Worm (Caenorhabditis elegans) whole organism, mixed stage, embryonic: ENCODE results near the gene F40G12.6.

Experiments used
- lsy-2 ChIP-seq: fragments of 150-350 bp; optimal IDR thresholded peaks from 2 replicates; lab custom pipeline; 2014; ENCODE audit warnings: missing biosample characterization, missing genetic modification characterization
- mab-5 ChIP-seq: fragments of 150-350 bp; optimal IDR thresholded peaks from 2 replicates; lab custom pipeline; 2014; ENCODE audit warnings: missing biosample characterization, missing genetic modification characterization
- nhr-12 ChIP-seq: fragments of 150-350 bp; optimal IDR thresholded peaks from 2 replicates; lab custom pipeline; 2014; ENCODE audit warnings: missing biosample characterization, missing genetic modification characterization
- nhr-76 ChIP-seq: sonication (generic microtip); optimal IDR thresholded peaks from 2 replicates; lab custom pipeline; 2017; ENCODE audit warnings: missing biosample characterization, missing genetic modification characterization
- pha-4 ChIP-seq: fragments of 150-350 bp; optimal IDR thresholded peaks from 2 replicates; lab custom pipeline; 2018; ENCODE audit warnings: missing biosample characterization, missing genetic modification reagents, missing genetic modification characterization
- snpc-4 ChIP-seq: fragments of 150-350 bp; optimal IDR thresholded peaks from 2 replicates; lab custom pipeline; 2014; ENCODE audit warnings: missing biosample characterization, missing genetic modification characterization
- tbx-8 ChIP-seq: fragments of 200-800 bp; sonication (Bioruptor generic); optimal IDR thresholded peaks from 2 replicates; lab custom pipeline; 2018; ENCODE audit warnings: mild to moderate bottlenecking, missing genetic modification characterization, moderate library complexity, missing compliant biosample characterization
- unc-62 ChIP-seq: fragments of 150-350 bp; optimal IDR thresholded peaks from 2 replicates; lab custom pipeline; 2014; ENCODE audit warnings: missing biosample characterization, missing genetic modification reagents, missing genetic modification characterization

ce11 chrV:14267326-14267942, 5.5 kb downstream of the F40G12.6 start:
- TF ChIP-seq unc-62 (no peak), mab-5 (tag; lab: Kevin White, UChicago) (no peak), tbx-8 (GFP tag; lab: Kevin White, UChicago) (no peak), pha-4 (tag; lab: Kevin White, UChicago) (no peak), lsy-2 (tag; lab: Kevin White, UChicago) (no peak), snpc-4 (no peak), nhr-76 (tag; lab: Kevin White, UChicago) (no peak), nhr-12 (tag; lab: Kevin White, UChicago) (no peak)
